Fruit fly (Drosophila melanogaster): ENCODE data around the gene Qsox4.

- no peak for TF ChIP-seq Myc (optimal IDR thresholded peaks at IDR 0.05)
- TF ChIP-seq insv (optimal IDR thresholded peaks at IDR 0.05), result no peak
- TF ChIP-seq psq (optimal IDR thresholded peaks at IDR 0.05), result no peak
- no peak for TF ChIP-seq h (optimal IDR thresholded peaks at IDR 0.05)
- no peak for TF ChIP-seq Sin3A (optimal IDR thresholded peaks at IDR 0.05)
These were observed 31.2 kb downstream of the Qsox4 start for dm6 chr3R:23733771-23734170.

Measured in Kc167 (cell line).